Fruit fly (Drosophila melanogaster): Measurements from ENCODE around the gene CG33928.

DNA sequence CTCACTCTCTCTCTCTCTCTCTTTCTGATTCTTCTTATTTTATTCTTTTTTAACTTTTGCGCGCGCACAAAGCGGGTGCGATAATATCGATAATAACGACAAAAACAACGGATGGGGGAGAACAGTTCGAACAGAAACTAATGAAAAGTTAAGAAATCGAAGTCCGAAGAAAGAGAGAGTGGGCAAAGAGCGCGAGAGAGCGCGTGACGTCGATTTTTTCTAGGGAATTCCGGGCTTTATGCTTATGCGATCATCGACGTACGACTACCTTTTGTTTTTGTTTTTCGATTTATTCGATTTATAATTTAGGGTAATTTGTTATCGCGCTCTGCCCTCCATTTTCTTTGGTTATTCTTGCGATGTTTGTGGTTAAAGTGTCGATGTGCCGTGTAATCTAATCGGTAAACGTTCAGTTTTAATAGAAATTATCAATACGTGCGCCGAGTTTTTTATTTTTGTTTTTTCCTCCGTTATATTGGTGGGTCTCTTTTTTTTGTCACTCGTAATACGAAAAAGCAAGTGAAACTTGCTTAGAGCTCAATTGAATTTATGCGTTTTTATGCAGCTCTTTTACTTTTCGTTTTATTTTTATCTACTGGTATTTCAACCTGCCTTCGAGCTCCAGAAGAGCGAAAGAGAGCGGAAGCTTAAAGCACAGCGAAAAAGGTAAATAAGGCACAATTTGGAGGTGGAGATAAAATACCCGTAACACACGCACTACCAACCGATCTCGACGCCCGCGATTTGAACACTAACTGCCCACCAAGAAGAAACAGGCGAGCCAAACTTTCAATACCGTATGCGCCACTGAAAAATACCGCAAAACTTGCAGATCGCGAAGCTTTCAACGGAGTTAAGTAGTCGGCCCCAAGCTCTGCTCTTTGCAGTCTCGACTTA is 13.5 kb upstream of the CG33928 start, which contains the start of gene dl:
- no peak for TF ChIP-seq CG4730 (GFP tag; IDR thresholded peaks at IDR 0.05)
- TF ChIP-seq CG10209 (GFP tag; optimal IDR thresholded peaks at IDR 0.05), result no peak
- TF ChIP-seq Poxn (GFP tag; IDR thresholded peaks at IDR 0.05), result no peak
- no peak for TF ChIP-seq eyg (GFP tag; optimal IDR thresholded peaks at IDR 0.05)
- no peak for TF ChIP-seq Gsc (GFP tag; IDR thresholded peaks at IDR 0.05)
- no peak for TF ChIP-seq CG17328 (GFP tag; IDR thresholded peaks at IDR 0.05)
- TF ChIP-seq sna (GFP tag; IDR thresholded peaks at IDR 0.05; ENCODE audit: partially characterized antibody), result no peak
- no peak for TF ChIP-seq psq (GFP tag; optimal IDR thresholded peaks at IDR 0.05)
